Worm (Caenorhabditis elegans): Measurements from ENCODE around the gene mcm-6.

DNA sequence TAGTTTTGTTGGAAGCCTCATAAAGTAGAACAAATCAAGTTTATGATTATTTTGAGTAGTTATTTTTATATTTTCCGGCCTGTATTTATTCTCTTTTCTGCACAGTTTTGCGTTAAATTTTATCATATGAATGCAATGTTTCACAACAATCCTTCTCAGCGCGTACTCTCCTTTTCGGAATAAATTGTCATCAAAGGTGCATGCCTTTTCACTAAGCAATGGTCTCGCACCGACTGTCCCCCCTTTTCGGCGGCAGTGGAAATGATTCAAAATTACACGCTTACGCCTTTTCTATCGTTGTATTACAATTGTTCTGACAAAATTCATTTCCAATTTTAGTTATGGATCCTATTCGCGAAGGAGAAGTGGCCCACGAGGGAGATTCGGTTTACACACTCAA lies 47.0 kb upstream of the mcm-6 start, which contains the start of the genes iff-1 and cdk-1:
- no peak for TF ChIP-seq nhr-28 (tag; optimal IDR thresholded peaks at IDR 0.05)
- TF ChIP-seq nhr-237 (tag; optimal IDR thresholded peaks at IDR 0.05) = peak; percentile 21
- TF ChIP-seq unc-62 (GFP tag; optimal IDR thresholded peaks at IDR 0.05) = no peak
- peak; percentile 37 for TF ChIP-seq lsy-2 (tag; optimal IDR thresholded peaks at IDR 0.05)
- no peak for TF ChIP-seq lin-13 (tag; optimal IDR thresholded peaks at IDR 0.05)
